Worm (Caenorhabditis elegans) whole organism, late embryonic: ENCODE results near the gene clec-262.
A peak's percentile ranks its signal among the peaks of the same experiment; 100 is the strongest.

ENCODE experiments used
- C38D4.7 ChIP-seq: fragments of 200-800 bp; sonication (Bioruptor generic); optimal IDR thresholded peaks from 2 replicates; lab custom pipeline; 2018; ENCODE audit warnings: mild to moderate bottlenecking, missing genetic modification characterization, moderate library complexity, missing compliant biosample characterization
- ahr-1 ChIP-seq: sonication (generic microtip); optimal IDR thresholded peaks from 2 replicates; lab custom pipeline; 2016; ENCODE audit warnings: missing genetic modification characterization, missing compliant biosample characterization
- ama-1 ChIP-seq: fragments of 150-350 bp; optimal IDR thresholded peaks from 2 replicates; lab custom pipeline; 2014
- ceh-14 ChIP-seq: sonication (generic microtip); optimal IDR thresholded peaks from 2 replicates; lab custom pipeline; 2016; ENCODE audit warnings: missing genotype, missing genetic modification characterization, missing compliant biosample characterization
- ceh-22 ChIP-seq: sonication (generic microtip); optimal IDR thresholded peaks from 2 replicates; lab custom pipeline; 2017; ENCODE audit warnings: missing biosample characterization, missing genetic modification characterization
- ceh-24 ChIP-seq: sonication (generic microtip); optimal IDR thresholded peaks from 2 replicates; lab custom pipeline; 2016; ENCODE audit warnings: mild to moderate bottlenecking, missing genetic modification characterization, missing compliant biosample characterization
- ceh-45 ChIP-seq: fragments of 200-800 bp; sonication (Bioruptor generic); IDR thresholded peaks from 2 replicates; pipeline ENCODE4 v1.3.6; 2022; ENCODE audit warnings: missing genetic modification reagents, missing genetic modification characterization, missing compliant biosample characterization
- ceh-48 ChIP-seq: sonication (generic microtip); optimal IDR thresholded peaks from 2 replicates; lab custom pipeline; 2016; ENCODE audit warnings: missing genetic modification characterization, inconsistent platforms, missing compliant biosample characterization
- ceh-6 ChIP-seq: fragments of 200-800 bp; sonication (Bioruptor generic); optimal IDR thresholded peaks from 2 replicates; lab custom pipeline; 2018; ENCODE audit warnings: mild to moderate bottlenecking, missing genetic modification characterization, missing compliant biosample characterization
- dve-1 ChIP-seq: sonication (generic microtip); optimal IDR thresholded peaks from 2 replicates; lab custom pipeline; 2017; ENCODE audit warnings: antibody characterized with exemption, mild to moderate bottlenecking, missing genetic modification characterization, missing compliant biosample characterization
- elt-2 ChIP-seq: sonication (generic microtip); optimal IDR thresholded peaks from 2 replicates; lab custom pipeline; 2016; ENCODE audit warnings: missing genetic modification reagents, missing genetic modification characterization, missing compliant biosample characterization
- elt-4 ChIP-seq: sonication (generic microtip); optimal IDR thresholded peaks from 2 replicates; lab custom pipeline; 2016; ENCODE audit warnings: missing genetic modification characterization, missing compliant biosample characterization
- eyg-1 ChIP-seq: sonication (generic microtip); optimal IDR thresholded peaks from 2 replicates; lab custom pipeline; 2016; ENCODE audit warnings: missing genotype, missing genetic modification characterization, missing compliant biosample characterization
- fkh-6 ChIP-seq: sonication (generic microtip); optimal IDR thresholded peaks from 2 replicates; lab custom pipeline; 2016; ENCODE audit warnings: missing genetic modification characterization, missing compliant biosample characterization
- gmeb-2 ChIP-seq: sonication (generic microtip); optimal IDR thresholded peaks from 2 replicates; lab custom pipeline; 2016; ENCODE audit warnings: missing genetic modification characterization, inconsistent platforms, missing compliant biosample characterization
- hlh-30 ChIP-seq: sonication (generic microtip); optimal IDR thresholded peaks from 2 replicates; lab custom pipeline; 2017; ENCODE audit warnings: antibody characterized with exemption, missing genetic modification characterization, missing compliant biosample characterization; ENCODE audit not compliant: insufficient read depth
- hlh-6 ChIP-seq: sonication (generic microtip); optimal IDR thresholded peaks from 2 replicates; lab custom pipeline; 2016; ENCODE audit warnings: missing genotype, missing genetic modification characterization, missing compliant biosample characterization
- hlh-8 ChIP-seq: sonication (generic microtip); optimal IDR thresholded peaks from 2 replicates; lab custom pipeline; 2016; ENCODE audit warnings: missing genotype, missing genetic modification characterization, missing compliant biosample characterization
- lim-6 ChIP-seq: sonication (generic microtip); optimal IDR thresholded peaks from 2 replicates; lab custom pipeline; 2016; ENCODE audit warnings: missing genetic modification characterization, missing compliant biosample characterization
- lin-11 ChIP-seq: fragments of 200-800 bp; sonication (Bioruptor generic); optimal IDR thresholded peaks from 2 replicates; lab custom pipeline; 2018; ENCODE audit warnings: mild to moderate bottlenecking, missing genetic modification characterization, missing compliant biosample characterization
- nhr-232 ChIP-seq: sonication (generic microtip); optimal IDR thresholded peaks from 2 replicates; lab custom pipeline; 2016; ENCODE audit warnings: missing genetic modification characterization, missing compliant biosample characterization
- npax-4 ChIP-seq: sonication (generic microtip); optimal IDR thresholded peaks from 2 replicates; lab custom pipeline; 2016; ENCODE audit warnings: missing genetic modification characterization, missing compliant biosample characterization
- odd-2 ChIP-seq: sonication (generic microtip); optimal IDR thresholded peaks from 2 replicates; lab custom pipeline; 2017; ENCODE audit warnings: antibody characterized with exemption, mild to moderate bottlenecking, missing genetic modification characterization, missing compliant biosample characterization
- pag-3 ChIP-seq: sonication (generic microtip); optimal IDR thresholded peaks from 2 replicates; lab custom pipeline; 2016; ENCODE audit warnings: missing compliant biosample characterization, missing genetic modification characterization, borderline replicate concordance
- pax-1 ChIP-seq: fragments of 150-350 bp; optimal IDR thresholded peaks from 2 replicates; lab custom pipeline; 2014; ENCODE audit warnings: missing biosample characterization, missing genetic modification characterization
- pha-4 ChIP-seq: fragments of 150-350 bp; optimal IDR thresholded peaks from 2 replicates; lab custom pipeline; 2018; ENCODE audit warnings: missing biosample characterization, missing genetic modification reagents, missing genetic modification characterization
- pqm-1 ChIP-seq: sonication (generic microtip); optimal IDR thresholded peaks from 2 replicates; lab custom pipeline; 2016; ENCODE audit warnings: missing genetic modification characterization, missing compliant biosample characterization
- rnt-1 ChIP-seq: sonication (generic microtip); optimal IDR thresholded peaks from 2 replicates; lab custom pipeline; 2016; ENCODE audit warnings: missing genetic modification characterization, missing compliant biosample characterization
- sox-4 ChIP-seq: sonication (generic microtip); optimal IDR thresholded peaks from 2 replicates; lab custom pipeline; 2017; ENCODE audit warnings: mild to moderate bottlenecking, missing genetic modification characterization, inconsistent platforms, missing compliant biosample characterization
- syd-9 ChIP-seq: sonication (generic microtip); optimal IDR thresholded peaks from 2 replicates; lab custom pipeline; 2016; ENCODE audit warnings: mild to moderate bottlenecking, missing genetic modification characterization, moderate library complexity, missing compliant biosample characterization
- tbx-7 ChIP-seq: sonication (generic microtip); optimal IDR thresholded peaks from 2 replicates; lab custom pipeline; 2016; ENCODE audit warnings: missing genotype, missing genetic modification characterization, missing compliant biosample characterization
- unc-42 ChIP-seq: sonication (generic microtip); optimal IDR thresholded peaks from 2 replicates; lab custom pipeline; 2016; ENCODE audit warnings: missing genotype, missing genetic modification characterization, missing compliant biosample characterization
- unc-55 ChIP-seq: sonication (generic microtip); optimal IDR thresholded peaks from 2 replicates; lab custom pipeline; 2017; ENCODE audit warnings: missing biosample characterization, missing genetic modification reagents, missing genetic modification characterization
- unc-86 ChIP-seq: sonication (generic microtip); optimal IDR thresholded peaks from 2 replicates; lab custom pipeline; 2016; ENCODE audit warnings: missing genetic modification characterization, missing compliant biosample characterization
- zip-5 ChIP-seq: sonication (generic microtip); optimal IDR thresholded peaks from 2 replicates; lab custom pipeline; 2016; ENCODE audit warnings: missing genetic modification characterization, missing compliant biosample characterization

Gene clec-262

ce11 chrV:20335264-20335663, 23.6 kb downstream of the clec-262 start, which contains the start of gene Y38H6A.5:
Gene Y38H6A.5, minus strand, starts transcription at chrV:20335364.
- TF ChIP-seq pha-4: no peak
- TF ChIP-seq C38D4.7 (GFP tag; lab: Kevin White, UChicago): no peak
- no peak for TF ChIP-seq sox-4 (tag; lab: Kevin White, UChicago)
- no peak for TF ChIP-seq elt-4 (tag; lab: Kevin White, UChicago)
- TF ChIP-seq lin-11 (tag; lab: Kevin White, UChicago): no peak
- no peak for TF ChIP-seq ceh-14 (tag; lab: Kevin White, UChicago)
- TF ChIP-seq eyg-1 (tag; lab: Kevin White, UChicago): no peak
- no peak for TF ChIP-seq ceh-48 (tag; lab: Kevin White, UChicago)

DNA sequence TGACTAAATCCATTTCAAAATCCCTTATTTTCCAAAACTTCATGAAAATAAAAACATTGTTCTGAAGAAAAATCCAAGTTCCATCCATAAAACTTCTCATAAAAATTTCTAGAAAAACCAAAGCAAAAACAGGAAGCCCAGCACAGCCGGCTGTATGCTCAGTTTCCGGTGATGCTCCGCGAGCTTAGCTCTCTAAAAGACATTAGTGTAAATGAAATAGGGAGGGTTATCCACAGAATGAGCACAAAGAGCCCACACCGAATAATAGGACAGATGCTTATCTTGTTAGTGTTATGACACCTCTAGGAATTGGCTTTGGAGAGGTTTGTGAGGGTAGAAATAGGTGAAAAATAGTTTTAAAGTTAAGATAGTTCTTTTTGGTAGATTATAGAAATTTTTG, 26.4 kb downstream of the clec-262 start:
- TF ChIP-seq unc-42 (tag; lab: Kevin White, UChicago) (peak; percentile 38), pqm-1 (tag; lab: Kevin White, UChicago) (no peak)
- TF ChIP-seq, all 69 proteins: peak for 1

ce11 chrV:20338870-20339269, 27.3 kb downstream of the clec-262 start:
- TF ChIP-seq ahr-1 (tag; lab: Kevin White, UChicago): no peak
- no peak for TF ChIP-seq C38D4.7 (GFP tag; lab: Kevin White, UChicago)
- no peak for TF ChIP-seq elt-2 (tag; lab: Kevin White, UChicago)
- TF ChIP-seq unc-42 (tag; lab: Kevin White, UChicago): peak; percentile 45

ce11 chrV:20344889-20345288, 33.3 kb downstream of the clec-262 start, which contains the start of gene Y38H6A.3:
Gene Y38H6A.3, plus strand, starts transcription at chrV:20345189.
- TF ChIP-seq odd-2 (tag; lab: Kevin White, UChicago): no peak
- TF ChIP-seq C38D4.7 (GFP tag; lab: Kevin White, UChicago): no peak
- no peak for TF ChIP-seq pag-3 (tag; lab: Kevin White, UChicago)

ce11 chrV:20347625-20348024, 36.0 kb downstream of the clec-262 start:
- TF ChIP-seq hlh-8: no peak
- no peak for TF ChIP-seq ceh-48 (tag; lab: Kevin White, UChicago)
- TF ChIP-seq lim-6 (tag; lab: Kevin White, UChicago): no peak
- TF ChIP-seq elt-4 (tag; lab: Kevin White, UChicago): no peak
- no peak for TF ChIP-seq tbx-7 (tag; lab: Kevin White, UChicago)
- TF ChIP-seq unc-86: no peak
- TF ChIP-seq nhr-232 (tag; lab: Kevin White, UChicago): no peak
- TF ChIP-seq ceh-22 (tag; lab: Kevin White, UChicago): no peak
- TF ChIP-seq npax-4: no peak
- TF ChIP-seq rnt-1 (tag; lab: Kevin White, UChicago): no peak
- TF ChIP-seq dve-1: no peak
- no peak for TF ChIP-seq hlh-30 (tag; lab: Kevin White, UChicago)
- TF ChIP-seq gmeb-2 (tag; lab: Kevin White, UChicago): no peak
- no peak for TF ChIP-seq unc-55 (GFP tag; lab: Kevin White, UChicago)
- no peak for TF ChIP-seq hlh-6
- no peak for TF ChIP-seq ceh-24 (tag; lab: Kevin White, UChicago)
- TF ChIP-seq ama-1 (lab: Kevin White, UChicago): no peak
- TF ChIP-seq syd-9 (tag; lab: Kevin White, UChicago): no peak
- TF ChIP-seq ahr-1 (tag; lab: Kevin White, UChicago): no peak
- TF ChIP-seq ceh-45 (GFP tag; lab: Robert Waterston, UW): no peak

DNA sequence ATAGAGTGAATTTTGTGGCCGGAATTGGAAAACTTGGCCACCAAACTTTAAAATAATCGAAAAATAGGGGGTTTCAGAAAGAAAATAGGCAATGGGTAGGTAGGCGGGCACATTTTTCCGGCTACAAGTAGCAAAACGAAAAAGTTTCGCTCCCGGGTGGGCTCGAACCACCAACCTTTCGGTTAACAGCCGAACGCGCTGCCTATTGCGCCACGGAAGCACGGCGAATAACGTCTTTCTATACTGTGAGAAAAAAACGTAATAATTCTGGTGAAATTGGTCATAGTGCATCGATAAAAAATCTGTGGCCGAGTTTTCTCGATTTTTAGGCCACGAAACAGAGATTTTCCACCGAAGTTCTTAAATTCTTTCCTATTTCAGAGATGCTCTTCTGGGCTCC, 38.8 kb downstream of the clec-262 start:
- TF ChIP-seq ceh-6 (GFP tag; lab: Kevin White, UChicago) (no peak), pax-1 (tag; lab: Kevin White, UChicago) (no peak), odd-2 (tag; lab: Kevin White, UChicago) (no peak), fkh-6 (tag; lab: Kevin White, UChicago) (no peak), nhr-232 (tag; lab: Kevin White, UChicago) (no peak), zip-5 (no peak), elt-2 (tag; lab: Kevin White, UChicago) (no peak)
